Worm (Caenorhabditis elegans) whole organism, L1 larva: ENCODE data around the gene M01H9.4.

ENCODE experiments used
- C16A3.4 ChIP-seq: fragments of 150-350 bp; optimal IDR thresholded peaks from 2 replicates; lab custom pipeline; 2014; ENCODE audit warnings: missing biosample characterization, missing genetic modification characterization
- C34B4.2 ChIP-seq: sonication (generic microtip); optimal IDR thresholded peaks from 2 replicates; lab custom pipeline; 2017; ENCODE audit warnings: mild to moderate bottlenecking, missing genetic modification characterization, missing compliant biosample characterization
- aha-1 ChIP-seq: fragments of 150-350 bp; optimal IDR thresholded peaks from 2 replicates; lab custom pipeline; 2014; ENCODE audit warnings: missing biosample characterization, missing genetic modification characterization
- aly-2 ChIP-seq: fragments of 150-350 bp; optimal IDR thresholded peaks from 2 replicates; lab custom pipeline; 2014; ENCODE audit warnings: missing biosample characterization, missing genetic modification characterization
- blmp-1 ChIP-seq: fragments of 150-350 bp; optimal IDR thresholded peaks from 2 replicates; lab custom pipeline; 2014; ENCODE audit warnings: missing biosample characterization, missing genetic modification characterization
- ceh-63 ChIP-seq: fragments of 200-800 bp; sonication (Bioruptor generic); optimal IDR thresholded peaks from 2 replicates; lab custom pipeline; 2018; ENCODE audit warnings: mild to moderate bottlenecking, missing genetic modification characterization, missing compliant biosample characterization
- ceh-8 ChIP-seq: fragments of 200-800 bp; sonication (Bioruptor generic); optimal IDR thresholded peaks from 2 replicates; lab custom pipeline; 2018; ENCODE audit warnings: mild to moderate bottlenecking, missing genetic modification characterization, moderate library complexity, missing compliant biosample characterization
- ceh-82 ChIP-seq, 3 experiments: fragments of 150-350 bp in 1 of 3; sonication (generic microtip) in 2 of 3; optimal IDR thresholded peaks; 2 replicates each; lab custom pipeline; 2014 to 2017; ENCODE audit warnings: missing biosample characterization in 3 of 3, missing genetic modification characterization in 3 of 3
- ceh-88 ChIP-seq: fragments of 200-800 bp; sonication (Bioruptor generic); IDR thresholded peaks from 2 replicates; pipeline ENCODE4 v1.3.6; 2022; ENCODE audit warnings: missing genetic modification characterization, missing compliant biosample characterization
- ceh-90 ChIP-seq: sonication (generic microtip); optimal IDR thresholded peaks from 2 replicates; lab custom pipeline; 2016; ENCODE audit warnings: missing genetic modification characterization, missing compliant biosample characterization
- dpl-1 ChIP-seq, 3 experiments: fragments of 150-350 bp in 2 of 3; sonication (generic microtip) in 1 of 3; optimal IDR thresholded peaks; 2 replicates each; lab custom pipeline; 2014 to 2017; ENCODE audit warnings: missing biosample characterization in 3 of 3, missing genetic modification characterization in 3 of 3, missing genetic modification reagents in 3 of 3
- efl-1 ChIP-seq, 4 experiments: fragments of 150-350 bp; optimal IDR thresholded peaks in 3 of 4; peaks in 1 of 4; 1 replicate in 1 of 4; 2 replicates in 3 of 4; lab custom pipeline; 2014; ENCODE audit warnings: missing biosample characterization in 2 of 4, missing genetic modification characterization in 2 of 4, missing genetic modification reagents in 2 of 4
- efl-3 ChIP-seq: fragments of 200-800 bp; sonication (Bioruptor generic); optimal IDR thresholded peaks from 2 replicates; lab custom pipeline; 2018; ENCODE audit warnings: mild to moderate bottlenecking, missing genetic modification characterization, missing compliant biosample characterization
- egl-13 ChIP-seq: sonication (generic microtip); optimal IDR thresholded peaks from 2 replicates; lab custom pipeline; 2016; ENCODE audit warnings: missing genotype, missing genetic modification reagents, missing genetic modification characterization, missing compliant biosample characterization
- egl-27 ChIP-seq, 2 experiments: fragments of 150-350 bp in 1 of 2; sonication (generic microtip); optimal IDR thresholded peaks; 3 replicates each; lab custom pipeline; 2017 to 2018; ENCODE audit warnings: missing biosample characterization in 2 of 2, missing genetic modification characterization in 2 of 2, missing genetic modification reagents in 2 of 2
- elt-2 ChIP-seq: sonication (generic microtip); optimal IDR thresholded peaks from 2 replicates; lab custom pipeline; 2016; ENCODE audit warnings: missing genetic modification characterization, mild to moderate bottlenecking, inconsistent platforms, missing compliant biosample characterization, missing genetic modification reagents
- fkh-10 ChIP-seq: sonication (generic microtip); optimal IDR thresholded peaks from 2 replicates; lab custom pipeline; 2017; ENCODE audit warnings: missing biosample characterization, missing genetic modification reagents, missing genetic modification characterization
- fkh-4 ChIP-seq: sonication (generic microtip); optimal IDR thresholded peaks from 2 replicates; lab custom pipeline; 2016; ENCODE audit warnings: missing compliant biosample characterization, missing genetic modification characterization, borderline replicate concordance
- grh-1 ChIP-seq: fragments of 200-800 bp; sonication (Bioruptor generic); IDR thresholded peaks from 2 replicates; pipeline ENCODE4 v1.3.6; 2022; ENCODE audit warnings: missing genetic modification reagents, missing genetic modification characterization, missing compliant biosample characterization
- hlh-17 ChIP-seq: fragments of 200-800 bp; sonication (Bioruptor generic); optimal IDR thresholded peaks from 2 replicates; lab custom pipeline; 2018; ENCODE audit warnings: missing genetic modification characterization, mild to moderate bottlenecking, missing compliant biosample characterization, moderate library complexity, borderline replicate concordance
- hlh-4 ChIP-seq: sonication (generic microtip); optimal IDR thresholded peaks from 2 replicates; lab custom pipeline; 2016; ENCODE audit warnings: mild to moderate bottlenecking, missing genetic modification characterization, missing compliant biosample characterization
- irx-1 ChIP-seq: sonication (generic microtip); optimal IDR thresholded peaks from 2 replicates; lab custom pipeline; 2016; ENCODE audit warnings: missing genetic modification characterization, missing compliant biosample characterization
- isw-1 ChIP-seq: fragments of 200-800 bp; sonication (Bioruptor generic); IDR thresholded peaks from 2 replicates; pipeline ENCODE4 v1.3.6; 2022; ENCODE audit warnings: missing genetic modification characterization, missing compliant biosample characterization
- lin-14 ChIP-seq: fragments of 200-800 bp; sonication (Bioruptor generic); optimal IDR thresholded peaks from 2 replicates; lab custom pipeline; 2018; ENCODE audit warnings: mild to moderate bottlenecking, missing genetic modification characterization, moderate library complexity, missing compliant biosample characterization
- lin-35 ChIP-seq, 2 experiments: fragments of 150-350 bp; optimal IDR thresholded peaks; 2 replicates each; lab custom pipeline; 2014; ENCODE audit warnings: missing biosample characterization in 2 of 2, missing genetic modification characterization in 2 of 2, missing genetic modification reagents in 2 of 2
- lir-3 ChIP-seq: sonication (generic microtip); optimal IDR thresholded peaks from 2 replicates; lab custom pipeline; 2016; ENCODE audit warnings: mild to moderate bottlenecking, missing genetic modification characterization, moderate library complexity, missing compliant biosample characterization; ENCODE audit not compliant: poor library complexity
- lsy-2 ChIP-seq, 2 experiments: fragments of 150-350 bp; optimal IDR thresholded peaks; 2 replicates each; lab custom pipeline; 2014; ENCODE audit warnings: missing biosample characterization in 2 of 2, missing genetic modification characterization in 2 of 2
- mab-9 ChIP-seq: fragments of 200-800 bp; sonication (Bioruptor generic); IDR thresholded peaks from 2 replicates; pipeline ENCODE4 v1.3.6; 2022; ENCODE audit warnings: missing genetic modification reagents, missing genetic modification characterization, missing compliant biosample characterization
- mep-1 ChIP-seq: fragments of 150-350 bp; optimal IDR thresholded peaks from 2 replicates; lab custom pipeline; 2014; ENCODE audit warnings: missing biosample characterization, missing genetic modification characterization
- nhr-19 ChIP-seq: fragments of 200-800 bp; sonication (Bioruptor generic); conservative IDR thresholded peaks from 2 replicates; pipeline ENCODE4 v1.3.6; 2022; ENCODE audit warnings: missing genetic modification characterization, missing compliant biosample characterization
- nhr-20 ChIP-seq: sonication (generic microtip); optimal IDR thresholded peaks from 2 replicates; lab custom pipeline; 2016; ENCODE audit warnings: mild to moderate bottlenecking, missing genetic modification characterization, missing compliant biosample characterization
- nhr-237 ChIP-seq: fragments of 150-350 bp; optimal IDR thresholded peaks from 2 replicates; lab custom pipeline; 2014; ENCODE audit warnings: missing biosample characterization, missing genetic modification characterization
- nhr-71 ChIP-seq: sonication (generic microtip); optimal IDR thresholded peaks from 2 replicates; lab custom pipeline; 2016; ENCODE audit warnings: mild to moderate bottlenecking, missing genetic modification characterization, moderate library complexity, missing compliant biosample characterization
- nhr-85 ChIP-seq: sonication (generic microtip); peaks from one replicate; lab custom pipeline; 2016; ENCODE audit warnings: missing genetic modification characterization, inconsistent platforms, missing compliant biosample characterization
- nhr-90 ChIP-seq: sonication (generic microtip); optimal IDR thresholded peaks from 2 replicates; lab custom pipeline; 2016; ENCODE audit warnings: mild to moderate bottlenecking, missing genetic modification characterization, missing compliant biosample characterization; ENCODE audit not compliant: poor library complexity
- pag-3 ChIP-seq: sonication (generic microtip); optimal IDR thresholded peaks from 2 replicates; lab custom pipeline; 2017; ENCODE audit warnings: missing genetic modification characterization, mild to moderate bottlenecking, missing compliant biosample characterization, antibody characterized with exemption, borderline replicate concordance; ENCODE audit not compliant: insufficient read depth
- pax-3 ChIP-seq: fragments of 200-800 bp; sonication (Bioruptor generic); optimal IDR thresholded peaks from 2 replicates; lab custom pipeline; 2018; ENCODE audit warnings: mild to moderate bottlenecking, missing genetic modification characterization, moderate library complexity, missing compliant biosample characterization
- rnt-1 ChIP-seq: sonication (generic microtip); optimal IDR thresholded peaks from 2 replicates; lab custom pipeline; 2016; ENCODE audit warnings: mild to moderate bottlenecking, missing genetic modification characterization, moderate library complexity, missing compliant biosample characterization
- snu-23 ChIP-seq: sonication (generic microtip); optimal IDR thresholded peaks from 2 replicates; lab custom pipeline; 2016; ENCODE audit warnings: missing genetic modification characterization, missing compliant biosample characterization
- sptf-1 ChIP-seq: fragments of 150-350 bp; optimal IDR thresholded peaks from 2 replicates; lab custom pipeline; 2014; ENCODE audit warnings: missing biosample characterization, missing genetic modification characterization
- swsn-7 ChIP-seq: sonication (generic microtip); optimal IDR thresholded peaks from 2 replicates; lab custom pipeline; 2016; ENCODE audit warnings: missing genetic modification characterization, missing compliant biosample characterization
- tlp-1 ChIP-seq: fragments of 150-350 bp; optimal IDR thresholded peaks from 2 replicates; lab custom pipeline; 2014; ENCODE audit warnings: missing biosample characterization, missing genetic modification characterization
- unc-62 ChIP-seq: fragments of 150-350 bp; optimal IDR thresholded peaks from 2 replicates; lab custom pipeline; 2014; ENCODE audit warnings: missing biosample characterization, missing genetic modification reagents, missing genetic modification characterization
- unc-86 ChIP-seq: sonication (generic microtip); optimal IDR thresholded peaks from 2 replicates; lab custom pipeline; 2016; ENCODE audit warnings: missing genetic modification characterization, missing compliant biosample characterization
- xbp-1 ChIP-seq: sonication (generic microtip); optimal IDR thresholded peaks from 2 replicates; lab custom pipeline; 2016; ENCODE audit warnings: missing genetic modification characterization, missing compliant biosample characterization
- ztf-11 ChIP-seq, 2 experiments: sonication (generic microtip); optimal IDR thresholded peaks; 2 replicates each; lab custom pipeline; 2016 to 2017; ENCODE audit warnings: missing genetic modification characterization in 2 of 2, missing biosample characterization in 1 of 2, missing compliant biosample characterization in 1 of 2
- ztf-4 ChIP-seq: fragments of 150-350 bp; optimal IDR thresholded peaks from 2 replicates; lab custom pipeline; 2014; ENCODE audit warnings: missing biosample characterization, missing genetic modification characterization

Gene M01H9.4

DNA sequence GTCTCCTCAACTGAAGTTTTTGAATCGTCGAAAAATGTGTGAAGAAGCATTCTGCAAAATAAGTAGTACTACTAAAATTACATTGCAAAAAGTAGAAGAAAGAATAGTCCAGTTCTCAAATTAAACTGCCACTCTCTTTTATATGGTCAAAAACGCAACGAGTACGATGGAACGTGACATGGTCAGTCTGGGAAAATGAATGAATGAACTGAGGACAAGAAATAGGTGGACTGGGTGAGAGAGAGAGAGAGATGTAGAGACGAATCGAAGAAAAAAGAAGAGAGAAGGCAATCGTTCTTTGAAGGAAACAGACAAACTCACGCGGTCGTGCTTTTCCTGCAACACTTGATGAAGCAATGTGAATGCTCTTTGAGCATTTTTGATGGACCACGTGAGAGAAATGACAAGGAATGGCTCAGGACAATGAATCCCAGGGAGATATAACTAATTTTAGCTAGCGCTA is 5.7 kb downstream of the M01H9.4 start, which contains the start of gene M01H9.3 (continued):
- TF ChIP-seq lin-14 (GFP tag; lab: Kevin White, UChicago) (peak; percentile 96), aly-2 (tag; lab: Kevin White, UChicago) (peak; percentile 7), ztf-4 (peak; percentile 71)

- TF ChIP-seq snu-23 (GFP tag; lab: Kevin White, UChicago) (peak; percentile 17), ceh-8 (GFP tag; lab: Kevin White, UChicago) (no peak), rnt-1 (tag; lab: Kevin White, UChicago) (no peak), lsy-2 (tag; optimal IDR thresholded peaks at IDR 0.05; lab: Kevin White, UChicago) (peak in 1 of 2 experiments; percentile 47), sptf-1 (tag; lab: Kevin White, UChicago) (no peak), irx-1 (no peak), fkh-4 (no peak), unc-62 (no peak), pax-3 (tag; lab: Kevin White, UChicago) (no peak), aha-1 (tag; lab: Kevin White, UChicago) (no peak), blmp-1 (no peak), fkh-10 (GFP tag; lab: Kevin White, UChicago) (no peak), C34B4.2 (tag; lab: Kevin White, UChicago) (no peak), aly-2 (tag; lab: Kevin White, UChicago) (no peak), C16A3.4 (no peak), ceh-82 (tag; optimal IDR thresholded peaks at IDR 0.05; lab: Kevin White, UChicago) (no peak), xbp-1 (tag; lab: Kevin White, UChicago) (no peak), hlh-4 (tag; lab: Kevin White, UChicago) (no peak), nhr-20 (peak; percentile 24), mab-9 (GFP tag; lab: Robert Waterston, UW) (no peak), lir-3 (tag; lab: Kevin White, UChicago) (peak; percentile 33), mep-1 (tag; lab: Kevin White, UChicago) (no peak), ztf-4 (no peak), egl-13 (tag; lab: Kevin White, UChicago) (no peak), tlp-1 (tag; lab: Kevin White, UChicago) (no peak), pag-3 (tag; lab: Kevin White, UChicago) (no peak), lin-14 (GFP tag; lab: Kevin White, UChicago) (peak; percentile 18), nhr-90 (tag; lab: Kevin White, UChicago) (peak; percentile 32), lin-35 (GFP tag; optimal IDR thresholded peaks at IDR 0.05; lab: Kevin White, UChicago) (peak in 1 of 2 experiments; percentile 43), efl-3 (no peak), swsn-7 (no peak), nhr-19 (peak; percentile 28), dpl-1 (GFP tag; optimal IDR thresholded peaks at IDR 0.05; lab: Kevin White, UChicago) (no peak), nhr-71 (peak; percentile 39), nhr-237 (tag; lab: Kevin White, UChicago) (no peak), nhr-85 (tag; lab: Kevin White, UChicago) (no peak), ceh-63 (GFP tag; lab: Kevin White, UChicago) (no peak), ceh-90 (no peak), ceh-88 (no peak), grh-1 (GFP tag; lab: Robert Waterston, UW) (no peak), ztf-11 (tag; optimal IDR thresholded peaks at IDR 0.05; lab: Kevin White, UChicago) (no peak), elt-2 (peak; percentile 77), egl-27 (tag; optimal IDR thresholded peaks at IDR 0.05; lab: Kevin White, UChicago) (no peak), unc-86 (no peak), hlh-17 (no peak), isw-1 (GFP tag; lab: Robert Waterston, UW) (no peak), efl-1 (optimal IDR thresholded peaks at IDR 0.05; lab: Kevin White, UChicago) (no peak), efl-1 (GFP tag; optimal IDR thresholded peaks at IDR 0.05 in 1 of 2; lab: Kevin White, UChicago) (peak in 1 of 2 experiments; percentile 45)
- TF ChIP-seq, all 84 proteins: peak for 11
Measured at ce11 chrIV:4475362-4476086, 7.2 kb downstream of the M01H9.4 start.
